Worm (Caenorhabditis elegans): ENCODE measurements around the gene T25E12.14.

DNA sequence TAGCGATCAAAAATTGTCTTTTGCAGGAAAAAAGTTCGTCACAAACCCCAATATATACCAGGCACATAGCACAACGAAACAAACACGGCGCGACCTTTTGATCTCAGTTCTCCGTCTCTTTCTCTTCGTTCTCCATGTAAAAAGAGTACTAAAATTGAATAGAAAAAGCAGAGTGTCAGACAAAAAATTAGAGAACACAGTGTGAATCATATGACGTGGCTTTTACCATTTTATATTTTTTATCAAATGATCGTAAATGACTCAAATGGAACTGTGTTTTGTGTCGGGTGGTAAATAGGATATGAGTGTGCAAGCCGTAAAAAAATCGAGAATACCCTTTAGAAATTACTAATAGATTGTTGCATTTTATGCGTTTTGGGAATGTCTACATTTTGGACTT is 1.1 kb upstream of the T25E12.14 start:
- no peak for TF ChIP-seq tbx-9 (tag; optimal IDR thresholded peaks at IDR 0.05; ENCODE audit: borderline replicate concordance)
- TF ChIP-seq ztf-25 (GFP tag; IDR thresholded peaks at IDR 0.05), result no peak
- no peak for TF ChIP-seq F37B4.10 (GFP tag; IDR thresholded peaks at IDR 0.05)
- TF ChIP-seq F33H1.4 (GFP tag; IDR thresholded peaks at IDR 0.05), result no peak
- no peak for TF ChIP-seq ceh-58 (GFP tag; IDR thresholded peaks at IDR 0.05)
- TF ChIP-seq chd-7 (tag; optimal IDR thresholded peaks at IDR 0.05), result no peak
